Fruit fly (Drosophila melanogaster): ENCODE results near the gene ana1.

The ana1 gene

dm6 chr3R:24577355-24577754 is 47.0 kb downstream of the ana1 start:
- TF ChIP-seq Dif (GFP tag; optimal IDR thresholded peaks at IDR 0.05; ENCODE audit: partially characterized antibody) (no peak), Hr78 (GFP tag; optimal IDR thresholded peaks at IDR 0.05) (no peak), OdsH (GFP tag; optimal IDR thresholded peaks at IDR 0.05) (no peak), Abd-B (GFP tag; optimal IDR thresholded peaks at IDR 0.05) (no peak), Vsx2 (GFP tag; optimal IDR thresholded peaks at IDR 0.05; ENCODE audit: partially characterized antibody) (no peak), Sp1 (GFP tag; optimal IDR thresholded peaks at IDR 0.05) (no peak), pan (optimal IDR thresholded peaks at IDR 0.05) (no peak), CrebA (GFP tag; optimal IDR thresholded peaks at IDR 0.05; ENCODE audit: borderline replicate concordance) (no peak), dsf (GFP tag; optimal IDR thresholded peaks at IDR 0.05; ENCODE audit: borderline replicate concordance) (no peak), foxo (GFP tag; optimal IDR thresholded peaks at IDR 0.05) (no peak), Dfd (GFP tag; optimal IDR thresholded peaks at IDR 0.05) (no peak), rgr (GFP tag; optimal IDR thresholded peaks at IDR 0.05) (no peak), Mio (GFP tag; optimal IDR thresholded peaks at IDR 0.05) (no peak)

DNA sequence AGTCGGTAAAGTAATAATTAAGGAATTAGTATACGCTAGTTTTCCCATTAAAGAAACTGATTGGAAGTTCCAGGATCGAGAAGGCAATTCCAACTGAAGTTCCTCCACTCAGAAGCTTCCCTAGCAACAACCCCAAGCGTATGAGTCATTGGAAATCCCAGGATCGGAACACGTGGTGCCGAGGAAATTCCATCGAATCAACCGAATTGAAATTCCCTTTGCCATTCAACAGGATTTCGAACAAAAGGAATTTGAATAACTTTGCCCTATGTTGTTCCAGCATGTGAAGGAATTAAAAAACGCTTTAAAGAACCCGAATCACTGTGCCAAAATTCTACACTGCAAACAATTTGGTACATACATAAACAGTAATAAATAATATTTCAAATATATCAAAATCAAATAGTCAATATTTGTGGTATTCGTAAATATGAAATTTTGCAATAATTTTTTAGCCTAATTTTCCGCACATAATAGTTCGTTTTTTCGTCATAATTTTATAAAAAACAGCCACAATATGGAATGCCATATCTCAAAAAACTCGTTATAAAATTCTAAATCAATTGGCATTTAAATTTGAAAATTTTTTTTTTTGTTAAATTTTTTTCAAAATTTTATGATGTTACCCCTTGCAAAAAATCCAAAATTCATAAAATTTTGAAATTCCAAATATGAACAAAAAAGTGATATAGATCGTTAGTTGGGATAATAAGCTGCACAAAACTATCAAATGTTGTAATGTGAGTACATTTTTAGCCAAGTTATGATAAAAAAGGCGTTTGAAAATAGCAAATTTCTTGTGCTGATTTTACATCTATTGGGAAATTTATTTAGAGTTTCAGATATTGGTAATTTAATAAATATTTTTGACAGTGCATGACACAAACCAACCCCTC is 49.9 kb downstream of the ana1 start:
- TF ChIP-seq tai (GFP tag; optimal IDR thresholded peaks at IDR 0.05): peak; percentile 24
- TF ChIP-seq foxo (GFP tag; optimal IDR thresholded peaks at IDR 0.05): peak in 1 of 2 experiments; percentile 19
- TF ChIP-seq h (GFP tag; optimal IDR thresholded peaks at IDR 0.05): no peak

- TF ChIP-seq Dfd (GFP tag; optimal IDR thresholded peaks at IDR 0.05) (no peak), Hnf4 (GFP tag; optimal IDR thresholded peaks at IDR 0.05) (no peak), dl (GFP tag; optimal IDR thresholded peaks at IDR 0.05; ENCODE audit: insufficient read depth in 1 of 2, partially characterized antibody in 2 of 2) (no peak)
These were observed 50.5 kb downstream of the ana1 start for dm6 chr3R:24580963-24581277.

- no peak for TF ChIP-seq jim (GFP tag; optimal IDR thresholded peaks at IDR 0.05)
- peak; percentile 21 for TF ChIP-seq Dif (GFP tag; optimal IDR thresholded peaks at IDR 0.05; ENCODE audit: partially characterized antibody)
- no peak for TF ChIP-seq dsf (GFP tag; optimal IDR thresholded peaks at IDR 0.05; ENCODE audit: borderline replicate concordance)
- peak; percentile 55 for TF ChIP-seq Mio (GFP tag; optimal IDR thresholded peaks at IDR 0.05)
- peak; percentile 87 for TF ChIP-seq h (GFP tag; optimal IDR thresholded peaks at IDR 0.05)
- TF ChIP-seq CrebA (GFP tag; optimal IDR thresholded peaks at IDR 0.05; ENCODE audit: borderline replicate concordance): no peak
- no peak for TF ChIP-seq Rel (GFP tag; optimal IDR thresholded peaks at IDR 0.05)
- TF ChIP-seq Rel (tag; optimal IDR thresholded peaks at IDR 0.05): peak; percentile 60
- no peak for TF ChIP-seq N (GFP tag; optimal IDR thresholded peaks at IDR 0.05)
- TF ChIP-seq Hnf4 (GFP tag; optimal IDR thresholded peaks at IDR 0.05): no peak
- no peak for TF ChIP-seq sage (GFP tag; optimal IDR thresholded peaks at IDR 0.05)
- TF ChIP-seq rgr (GFP tag; optimal IDR thresholded peaks at IDR 0.05): peak; percentile 26
- TF ChIP-seq woc (GFP tag; optimal IDR thresholded peaks at IDR 0.05): no peak
- no peak for TF ChIP-seq brk (GFP tag; optimal IDR thresholded peaks at IDR 0.05)
- no peak for TF ChIP-seq Sp1 (GFP tag; optimal IDR thresholded peaks at IDR 0.05)
- peak; percentile 6 for TF ChIP-seq Vsx2 (GFP tag; optimal IDR thresholded peaks at IDR 0.05; ENCODE audit: partially characterized antibody)
- TF ChIP-seq psq (GFP tag; optimal IDR thresholded peaks at IDR 0.05): peak; percentile 90
- TF ChIP-seq Hr83 (GFP tag; optimal IDR thresholded peaks at IDR 0.05; ENCODE audit: poor library complexity, severe bottlenecking): peak; percentile 54
- no peak for TF ChIP-seq GATAd (GFP tag; optimal IDR thresholded peaks at IDR 0.05)
- no peak for TF ChIP-seq usp (GFP tag; optimal IDR thresholded peaks at IDR 0.05)
- peak; percentile 44 for TF ChIP-seq fru (GFP tag; optimal IDR thresholded peaks at IDR 0.05)
- TF ChIP-seq dl (GFP tag; optimal IDR thresholded peaks at IDR 0.05; ENCODE audit: insufficient read depth in 1 of 2, partially characterized antibody in 2 of 2): no peak
- no peak for TF ChIP-seq OdsH (GFP tag; optimal IDR thresholded peaks at IDR 0.05)
- TF ChIP-seq Abd-B (GFP tag; optimal IDR thresholded peaks at IDR 0.05): no peak
- no peak for TF ChIP-seq tai (GFP tag; optimal IDR thresholded peaks at IDR 0.05)
- TF ChIP-seq ey (GFP tag; optimal IDR thresholded peaks at IDR 0.05): peak; percentile 7
- no peak for TF ChIP-seq sv (GFP tag; optimal IDR thresholded peaks at IDR 0.05)
- no peak for TF ChIP-seq HLH106 (tag; optimal IDR thresholded peaks at IDR 0.05)
These were observed 51.7 kb downstream of the ana1 start for dm6 chr3R:24581891-24582668.
